Worm (Caenorhabditis elegans) whole organism, L2 larva: ENCODE results near the gene Y41E3.8.
A peak's percentile ranks its signal among the peaks of the same experiment; 100 is the strongest.

Experiments
- C34F6.9 ChIP-seq: fragments of 150-350 bp; optimal IDR thresholded peaks from 2 replicates; lab custom pipeline; 2014; ENCODE audit warnings: missing biosample characterization, missing genetic modification characterization
- F13H6.1 ChIP-seq: sonication (generic microtip); optimal IDR thresholded peaks from 2 replicates; lab custom pipeline; 2016; ENCODE audit warnings: missing genetic modification characterization, missing compliant biosample characterization
- R02D3.7 ChIP-seq: fragments of 150-350 bp; optimal IDR thresholded peaks from 2 replicates; lab custom pipeline; 2014; ENCODE audit warnings: missing biosample characterization, missing genetic modification characterization
- Y55F3AM.14 ChIP-seq: fragments of 200-800 bp; sonication (Bioruptor generic); optimal IDR thresholded peaks from 2 replicates; lab custom pipeline; 2018; ENCODE audit warnings: mild to moderate bottlenecking, missing genetic modification characterization, missing compliant biosample characterization
- alr-1 ChIP-seq: fragments of 150-350 bp; optimal IDR thresholded peaks from 2 replicates; lab custom pipeline; 2014; ENCODE audit warnings: missing biosample characterization, missing genetic modification characterization
- aly-2 ChIP-seq: fragments of 150-350 bp; optimal IDR thresholded peaks from 2 replicates; lab custom pipeline; 2014; ENCODE audit warnings: missing biosample characterization, missing genetic modification characterization
- ama-1 ChIP-seq: fragments of 150-350 bp; optimal IDR thresholded peaks from 2 replicates; lab custom pipeline; 2018; ENCODE audit warnings: inconsistent platforms
- blmp-1 ChIP-seq: sonication (generic microtip); optimal IDR thresholded peaks from 2 replicates; lab custom pipeline; 2017; ENCODE audit warnings: missing genetic modification characterization, mild to moderate bottlenecking, missing compliant biosample characterization, antibody characterized with exemption, moderate library complexity; ENCODE audit not compliant: insufficient read depth
- ceh-16 ChIP-seq: fragments of 150-350 bp; optimal IDR thresholded peaks from 2 replicates; lab custom pipeline; 2014; ENCODE audit warnings: missing biosample characterization, missing genetic modification characterization
- ceh-82 ChIP-seq: fragments of 150-350 bp; optimal IDR thresholded peaks from 2 replicates; lab custom pipeline; 2014; ENCODE audit warnings: missing biosample characterization, missing genetic modification characterization
- crh-2 ChIP-seq: sonication (generic microtip); optimal IDR thresholded peaks from 2 replicates; lab custom pipeline; 2017; ENCODE audit warnings: missing biosample characterization, missing genetic modification characterization
- dmd-4 ChIP-seq: sonication (generic microtip); optimal IDR thresholded peaks from 2 replicates; lab custom pipeline; 2017; ENCODE audit warnings: missing biosample characterization, missing genetic modification characterization
- egl-27 ChIP-seq: sonication (generic microtip); optimal IDR thresholded peaks from 3 replicates; lab custom pipeline; 2017; ENCODE audit warnings: missing biosample characterization, missing genetic modification reagents, missing genetic modification characterization
- elt-1 ChIP-seq: fragments of 150-350 bp; optimal IDR thresholded peaks from 2 replicates; lab custom pipeline; 2014; ENCODE audit warnings: missing biosample characterization, missing genetic modification characterization
- elt-3 ChIP-seq: sonication (generic microtip); optimal IDR thresholded peaks from 2 replicates; lab custom pipeline; 2017; ENCODE audit warnings: missing biosample characterization, missing genetic modification characterization
- fos-1 ChIP-seq: fragments of 150-350 bp; optimal IDR thresholded peaks from 2 replicates; lab custom pipeline; 2014; ENCODE audit warnings: missing biosample characterization, missing genetic modification characterization
- gmeb-1 ChIP-seq: fragments of 150-350 bp; optimal IDR thresholded peaks from 2 replicates; lab custom pipeline; 2014; ENCODE audit warnings: missing biosample characterization, missing genetic modification characterization
- lin-11 ChIP-seq: fragments of 150-350 bp; sonication (generic microtip); optimal IDR thresholded peaks from 2 replicates; lab custom pipeline; 2014; ENCODE audit warnings: missing biosample characterization, missing genetic modification characterization, inconsistent platforms, mixed read lengths
- lin-13 ChIP-seq: fragments of 150-350 bp; optimal IDR thresholded peaks from 2 replicates; lab custom pipeline; 2014; ENCODE audit warnings: missing biosample characterization, missing genetic modification reagents, missing genetic modification characterization
- lin-39 ChIP-seq: fragments of 150-350 bp; optimal IDR thresholded peaks from 2 replicates; lab custom pipeline; 2014; ENCODE audit warnings: missing biosample characterization, missing genetic modification reagents, missing genetic modification characterization
- lsy-2 ChIP-seq, 2 experiments: fragments of 150-350 bp in 1 of 2; sonication (generic microtip) in 1 of 2; optimal IDR thresholded peaks; 2 replicates each; lab custom pipeline; 2014 to 2017; ENCODE audit warnings: missing biosample characterization in 2 of 2, missing genetic modification characterization in 2 of 2
- mbf-1 ChIP-seq: sonication (generic microtip); optimal IDR thresholded peaks from 2 replicates; lab custom pipeline; 2017; ENCODE audit warnings: missing biosample characterization, missing genetic modification characterization
- mdl-1 ChIP-seq, 2 experiments: fragments of 150-350 bp in 1 of 2; sonication (generic microtip) in 1 of 2; optimal IDR thresholded peaks; 2 replicates each; lab custom pipeline; 2017; ENCODE audit warnings: missing biosample characterization in 2 of 2, missing genetic modification characterization in 2 of 2
- nhr-10 ChIP-seq: sonication (generic microtip); optimal IDR thresholded peaks from 2 replicates; lab custom pipeline; 2017; ENCODE audit warnings: missing biosample characterization, missing genetic modification characterization
- nhr-11 ChIP-seq: fragments of 150-350 bp; optimal IDR thresholded peaks from 2 replicates; lab custom pipeline; 2014; ENCODE audit warnings: missing biosample characterization, missing genetic modification characterization
- nhr-12 ChIP-seq: fragments of 150-350 bp; optimal IDR thresholded peaks from 2 replicates; lab custom pipeline; 2014; ENCODE audit warnings: missing biosample characterization, missing genetic modification characterization
- nhr-129 ChIP-seq: fragments of 150-350 bp; optimal IDR thresholded peaks from 2 replicates; lab custom pipeline; 2014; ENCODE audit warnings: missing biosample characterization, missing genetic modification characterization
- nhr-21 ChIP-seq: fragments of 150-350 bp; optimal IDR thresholded peaks from 2 replicates; lab custom pipeline; 2014; ENCODE audit warnings: missing biosample characterization, missing genetic modification characterization
- nhr-237 ChIP-seq: fragments of 150-350 bp; optimal IDR thresholded peaks from 2 replicates; lab custom pipeline; 2014; ENCODE audit warnings: missing biosample characterization, missing genetic modification characterization
- nhr-25 ChIP-seq: fragments of 150-350 bp; sonication (generic microtip); optimal IDR thresholded peaks from 3 replicates; lab custom pipeline; 2014; ENCODE audit warnings: missing biosample characterization, missing genetic modification characterization
- nhr-6 ChIP-seq: fragments of 150-350 bp; optimal IDR thresholded peaks from 2 replicates; lab custom pipeline; 2014; ENCODE audit warnings: missing biosample characterization, missing genetic modification characterization
- nhr-77 ChIP-seq: fragments of 150-350 bp; optimal IDR thresholded peaks from 2 replicates; lab custom pipeline; 2014; ENCODE audit warnings: missing biosample characterization, missing genetic modification characterization
- peb-1 ChIP-seq: fragments of 150-350 bp; optimal IDR thresholded peaks from 2 replicates; lab custom pipeline; 2014; ENCODE audit warnings: missing biosample characterization, missing genetic modification characterization
- sem-4 ChIP-seq: fragments of 150-350 bp; optimal IDR thresholded peaks from 2 replicates; lab custom pipeline; 2014; ENCODE audit warnings: missing biosample characterization, missing genetic modification reagents, missing genetic modification characterization
- skn-1 ChIP-seq: sonication (generic microtip); optimal IDR thresholded peaks from 2 replicates; lab custom pipeline; 2017; ENCODE audit warnings: missing biosample characterization, missing genetic modification characterization
- sma-9 ChIP-seq, 2 experiments: fragments of 150-350 bp in 1 of 2; sonication (generic microtip) in 1 of 2; optimal IDR thresholded peaks; 2 replicates each; lab custom pipeline; 2014 to 2016; ENCODE audit warnings: missing genetic modification characterization in 2 of 2, mild to moderate bottlenecking in 1 of 2, missing biosample characterization in 1 of 2, missing compliant biosample characterization in 1 of 2, missing genetic modification reagents in 1 of 2, moderate library complexity in 1 of 2
- snpc-4 ChIP-seq: fragments of 150-350 bp; optimal IDR thresholded peaks from 2 replicates; lab custom pipeline; 2014; ENCODE audit warnings: missing biosample characterization, missing genetic modification characterization
- unc-39 ChIP-seq: fragments of 150-350 bp; optimal IDR thresholded peaks from 2 replicates; lab custom pipeline; 2014; ENCODE audit warnings: missing biosample characterization, missing genetic modification characterization
- unc-55 ChIP-seq: fragments of 150-350 bp; sonication (generic microtip); optimal IDR thresholded peaks from 3 replicates; lab custom pipeline; 2014; ENCODE audit warnings: missing biosample characterization, missing genetic modification reagents, missing genetic modification characterization
- unc-62 ChIP-seq: fragments of 150-350 bp; optimal IDR thresholded peaks from 2 replicates; lab custom pipeline; 2014; ENCODE audit warnings: missing biosample characterization, missing genetic modification reagents, missing genetic modification characterization
- zag-1 ChIP-seq: fragments of 150-350 bp; optimal IDR thresholded peaks from 2 replicates; lab custom pipeline; 2014; ENCODE audit warnings: missing biosample characterization, missing genetic modification characterization
- ztf-1 ChIP-seq: fragments of 200-800 bp; sonication (Bioruptor generic); conservative IDR thresholded peaks from 2 replicates; pipeline ENCODE4 v1.3.6; 2022; ENCODE audit warnings: missing genetic modification characterization, missing compliant biosample characterization
- ztf-11 ChIP-seq: sonication (generic microtip); optimal IDR thresholded peaks from 2 replicates; lab custom pipeline; 2017; ENCODE audit warnings: missing biosample characterization, missing genetic modification characterization
- ztf-4 ChIP-seq: fragments of 150-350 bp; optimal IDR thresholded peaks from 2 replicates; lab custom pipeline; 2014; ENCODE audit warnings: missing biosample characterization, missing genetic modification characterization

Y41E3.8 gene

DNA sequence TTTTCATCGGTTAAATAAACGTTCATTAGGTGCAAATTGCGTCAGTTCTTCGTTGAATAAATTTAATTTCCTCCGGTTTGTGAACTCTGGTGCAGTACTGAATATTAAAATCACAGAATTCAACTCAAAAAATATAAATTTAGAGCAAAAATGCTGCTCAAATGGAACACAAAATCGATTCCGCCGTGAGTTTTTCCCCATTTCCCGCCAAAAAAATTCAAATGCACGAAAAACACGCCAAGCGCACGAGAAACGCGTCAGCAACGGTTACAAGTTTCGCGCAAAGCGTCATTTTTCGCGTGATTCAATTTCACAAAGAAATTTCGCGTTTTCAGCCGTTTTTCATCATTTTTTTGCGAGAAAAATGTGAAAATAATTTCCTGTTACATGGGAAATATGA is 10.7 kb upstream of the Y41E3.8 start, which contains the start of gene hrpu-1 (continued):
- TF ChIP-seq nhr-21: peak; percentile 71
- no peak for TF ChIP-seq elt-1
- no peak for TF ChIP-seq unc-39 (tag; lab: Kevin White, UChicago)
- TF ChIP-seq F13H6.1 (tag; lab: Kevin White, UChicago): peak; percentile 63
- no peak for TF ChIP-seq alr-1
- TF ChIP-seq ztf-1 (GFP tag; lab: Robert Waterston, UW): no peak
- TF ChIP-seq ztf-4: peak; percentile 65
- TF ChIP-seq unc-62 (GFP tag; lab: Kevin White, UChicago): no peak
- no peak for TF ChIP-seq nhr-11

DNA sequence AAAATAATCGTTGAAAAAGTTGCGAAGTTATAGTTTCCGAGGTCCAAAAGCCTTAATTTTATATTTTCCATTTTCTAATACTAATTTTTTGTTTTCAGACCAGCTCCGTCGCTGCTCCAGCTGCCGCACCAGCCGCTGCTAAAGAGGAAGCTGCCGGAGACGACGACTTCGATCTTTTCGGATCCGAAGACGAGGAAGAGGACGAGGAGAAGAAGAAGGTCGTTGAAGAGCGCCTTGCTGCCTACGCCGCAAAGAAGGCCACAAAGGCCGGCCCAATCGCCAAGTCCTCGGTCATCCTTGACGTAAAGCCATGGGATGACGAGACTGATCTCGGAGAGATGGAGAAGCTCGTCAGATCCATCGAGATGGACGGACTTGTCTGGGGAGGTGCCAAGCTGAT is 10.0 kb upstream of the Y41E3.8 start:
- TF ChIP-seq dmd-4 (tag; lab: Kevin White, UChicago): no peak

DNA sequence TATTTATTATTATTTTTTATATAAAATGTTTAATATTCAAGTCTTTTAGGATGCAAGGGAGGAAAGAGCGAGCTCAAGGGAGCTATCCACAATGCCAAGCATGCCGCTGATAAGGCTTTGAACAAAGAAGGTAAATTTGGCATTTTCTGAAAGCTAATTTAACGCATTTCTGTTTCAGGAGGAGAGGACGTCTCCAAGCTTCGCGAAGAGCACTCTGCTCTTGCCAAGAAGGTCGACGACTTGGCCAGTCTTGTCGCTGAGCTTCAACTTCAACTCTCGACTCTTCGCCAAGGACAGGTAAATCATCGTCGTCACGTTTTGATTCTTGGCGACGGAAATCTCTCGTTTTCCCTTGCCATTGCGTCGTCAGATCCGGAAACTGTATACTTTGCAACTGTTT is 8.7 kb upstream of the Y41E3.8 start:
- no peak for TF ChIP-seq aly-2 (tag; lab: Kevin White, UChicago)
- TF ChIP-seq unc-62 (GFP tag; lab: Kevin White, UChicago): no peak
- TF ChIP-seq ztf-1 (GFP tag; lab: Robert Waterston, UW): no peak
- no peak for TF ChIP-seq egl-27 (tag; lab: Kevin White, UChicago)
- TF ChIP-seq nhr-129 (tag; lab: Kevin White, UChicago): no peak
- TF ChIP-seq F13H6.1 (tag; lab: Kevin White, UChicago): no peak
- no peak for TF ChIP-seq nhr-11
- TF ChIP-seq ztf-11 (tag; lab: Kevin White, UChicago): no peak
- no peak for TF ChIP-seq dmd-4 (tag; lab: Kevin White, UChicago)
- no peak for TF ChIP-seq skn-1 (tag; lab: Kevin White, UChicago)
- TF ChIP-seq peb-1 (tag; lab: Kevin White, UChicago): no peak
- TF ChIP-seq nhr-12: no peak
- TF ChIP-seq nhr-6 (tag; lab: Kevin White, UChicago): no peak
- TF ChIP-seq lsy-2 (tag; optimal IDR thresholded peaks at IDR 0.05; lab: Kevin White, UChicago): no peak
- no peak for TF ChIP-seq mdl-1 (tag; optimal IDR thresholded peaks at IDR 0.05; lab: Kevin White, UChicago)
- no peak for TF ChIP-seq elt-1
- no peak for TF ChIP-seq unc-39 (tag; lab: Kevin White, UChicago)
- TF ChIP-seq mbf-1 (tag; lab: Kevin White, UChicago): no peak
- TF ChIP-seq nhr-21: no peak
- TF ChIP-seq alr-1: no peak

DNA sequence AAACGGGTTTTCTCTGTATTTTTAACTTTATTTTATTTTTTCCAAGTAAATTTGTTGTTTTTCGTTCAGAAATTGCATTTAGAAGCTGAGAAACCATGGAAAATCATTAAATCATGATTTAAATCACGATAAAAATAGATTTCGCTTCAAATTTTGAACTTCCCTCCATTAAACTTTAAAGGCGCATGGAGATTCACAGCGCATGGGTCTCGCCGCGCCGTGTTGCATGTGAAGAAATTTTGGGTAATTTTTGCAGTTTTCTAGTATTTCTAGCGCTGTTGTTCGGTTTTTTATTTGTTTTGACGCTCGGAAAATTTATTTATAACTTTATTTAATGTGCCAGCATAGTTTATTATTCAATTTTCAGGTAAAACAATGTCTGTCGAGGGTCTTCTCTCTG is 8.2 kb upstream of the Y41E3.8 start, which contains the start of gene eef-1B.2:
Gene eef-1B.2 (plus strand): TSS at position 358 of the 400 bp plus-strand sequence.
- peak; percentile 8 for TF ChIP-seq nhr-21
- peak; percentile 15 for TF ChIP-seq fos-1 (tag; lab: Kevin White, UChicago)
- no peak for TF ChIP-seq ceh-16 (tag; lab: Kevin White, UChicago)
- no peak for TF ChIP-seq nhr-10 (tag; lab: Kevin White, UChicago)
- TF ChIP-seq dmd-4 (tag; lab: Kevin White, UChicago): no peak
- TF ChIP-seq F13H6.1 (tag; lab: Kevin White, UChicago): peak; percentile 21
- peak; percentile 42 to 79 for TF ChIP-seq lsy-2 (tag; optimal IDR thresholded peaks at IDR 0.05; lab: Kevin White, UChicago)
- TF ChIP-seq ceh-82 (tag; lab: Kevin White, UChicago): no peak
- no peak for TF ChIP-seq skn-1 (tag; lab: Kevin White, UChicago)
- peak; percentile 38 for TF ChIP-seq sem-4
- TF ChIP-seq ama-1 (lab: Kevin White, UChicago): no peak
- no peak for TF ChIP-seq nhr-237 (tag; lab: Kevin White, UChicago)
- TF ChIP-seq mdl-1 (tag; optimal IDR thresholded peaks at IDR 0.05; lab: Kevin White, UChicago): no peak
- TF ChIP-seq ztf-1 (GFP tag; lab: Robert Waterston, UW): no peak
- TF ChIP-seq ztf-11 (tag; lab: Kevin White, UChicago): no peak
- no peak for TF ChIP-seq zag-1
- no peak for TF ChIP-seq aly-2 (tag; lab: Kevin White, UChicago)
- peak; percentile 79 for TF ChIP-seq unc-55 (GFP tag; lab: Kevin White, UChicago)
- no peak for TF ChIP-seq lin-39 (tag; lab: Kevin White, UChicago)
- peak; percentile 53 for TF ChIP-seq nhr-25 (tag; lab: Kevin White, UChicago)
- no peak for TF ChIP-seq elt-3 (tag; lab: Kevin White, UChicago)
- no peak for TF ChIP-seq nhr-12
- no peak for TF ChIP-seq Y55F3AM.14 (GFP tag; lab: Kevin White, UChicago)
- TF ChIP-seq crh-2 (tag; lab: Kevin White, UChicago): peak; percentile 59
- peak; percentile 91 for TF ChIP-seq gmeb-1 (tag; lab: Kevin White, UChicago)
- TF ChIP-seq ztf-4: no peak
- no peak for TF ChIP-seq nhr-6 (tag; lab: Kevin White, UChicago)
- TF ChIP-seq lin-11: peak; percentile 35
- no peak for TF ChIP-seq blmp-1 (tag; lab: Kevin White, UChicago)
- peak; percentile 62 for TF ChIP-seq lin-13 (GFP tag; lab: Kevin White, UChicago)
- TF ChIP-seq unc-62 (GFP tag; lab: Kevin White, UChicago): no peak
- TF ChIP-seq snpc-4 (tag; lab: Kevin White, UChicago): peak; percentile 6
- no peak for TF ChIP-seq R02D3.7 (tag; lab: Kevin White, UChicago)
- peak; percentile 77 for TF ChIP-seq C34F6.9
- TF ChIP-seq alr-1: no peak
- TF ChIP-seq elt-1: no peak
- no peak for TF ChIP-seq nhr-11
- TF ChIP-seq egl-27 (tag; lab: Kevin White, UChicago): no peak
- TF ChIP-seq sma-9 (GFP tag; optimal IDR thresholded peaks at IDR 0.05; lab: Kevin White, UChicago): no peak
- TF ChIP-seq sma-9 (tag; optimal IDR thresholded peaks at IDR 0.05; lab: Kevin White, UChicago): no peak
- no peak for TF ChIP-seq unc-39 (tag; lab: Kevin White, UChicago)
- peak; percentile 89 for TF ChIP-seq nhr-129 (tag; lab: Kevin White, UChicago)
- TF ChIP-seq nhr-77 (tag; lab: Kevin White, UChicago): no peak
- no peak for TF ChIP-seq mbf-1 (tag; lab: Kevin White, UChicago)
